Fruit fly (Drosophila melanogaster) whole organism, prepupa: ENCODE results near the gene Cand1.

Experiments used
- Blimp-1 ChIP-seq: fragments of 200-800 bp; sonication (Bioruptor generic); optimal IDR thresholded peaks from 3 replicates; lab custom pipeline; 2017; ENCODE audit warnings: missing biosample characterization, missing genetic modification characterization, mild to moderate bottlenecking, moderate library complexity, missing genetic modification reagents
- CG10631 ChIP-seq: fragments of 200-800 bp; sonication (Bioruptor generic); optimal IDR thresholded peaks from 2 replicates; lab custom pipeline; 2016; ENCODE audit warnings: missing biosample characterization, missing genetic modification characterization
- CG11294 ChIP-seq: fragments of 200-800 bp; sonication (Bioruptor generic); IDR thresholded peaks from 2 replicates; pipeline ENCODE4 v1.3.6; 2022; ENCODE audit warnings: missing biosample characterization, missing genetic modification characterization
- CG11762 ChIP-seq: fragments of 200-800 bp; sonication (Bioruptor generic); optimal IDR thresholded peaks from 3 replicates; lab custom pipeline; 2016; ENCODE audit warnings: missing biosample characterization, missing genetic modification characterization; ENCODE audit not compliant: insufficient read depth
- CG15336 ChIP-seq: fragments of 200-800 bp; sonication (Bioruptor generic); IDR thresholded peaks from 2 replicates; pipeline ENCODE4 v1.3.6; 2022; ENCODE audit warnings: missing biosample characterization, missing genetic modification characterization
- CG1621 ChIP-seq: fragments of 200-800 bp; sonication (Bioruptor generic); optimal IDR thresholded peaks from 3 replicates; lab custom pipeline; 2018; ENCODE audit warnings: missing biosample characterization, mild to moderate bottlenecking, missing genetic modification characterization
- CG16779 ChIP-seq: fragments of 200-800 bp; sonication (Bioruptor generic); optimal IDR thresholded peaks from 3 replicates; lab custom pipeline; 2017; ENCODE audit warnings: missing biosample characterization, mild to moderate bottlenecking, missing genetic modification characterization
- CG3032 ChIP-seq: fragments of 200-800 bp; optimal IDR thresholded peaks from 2 replicates; lab custom pipeline; 2019; ENCODE audit warnings: missing biosample characterization, mild to moderate bottlenecking, missing genetic modification characterization, moderate library complexity
- CG32006 ChIP-seq: fragments of 200-800 bp; sonication (Bioruptor generic); optimal IDR thresholded peaks from 3 replicates; lab custom pipeline; 2017; ENCODE audit warnings: missing biosample characterization, mild to moderate bottlenecking, missing genetic modification characterization
- CG34406 ChIP-seq: fragments of 200-800 bp; sonication (Bioruptor generic); optimal IDR thresholded peaks from 3 replicates; lab custom pipeline; 2016; ENCODE audit warnings: missing biosample characterization, missing genetic modification characterization
- CG3919 ChIP-seq: fragments of 200-800 bp; sonication (Bioruptor generic); optimal IDR thresholded peaks from 3 replicates; lab custom pipeline; 2016; ENCODE audit warnings: missing biosample characterization, missing genetic modification characterization
- CG4318 ChIP-seq: fragments of 200-800 bp; sonication (Bioruptor generic); optimal IDR thresholded peaks from 3 replicates; lab custom pipeline; 2017; ENCODE audit warnings: missing biosample characterization, mild to moderate bottlenecking, missing genetic modification characterization
- CG6276 ChIP-seq: fragments of 200-800 bp; sonication (Bioruptor generic); optimal IDR thresholded peaks from 2 replicates; lab custom pipeline; 2017; ENCODE audit warnings: missing biosample characterization, mild to moderate bottlenecking, missing genetic modification characterization
- CG6808 ChIP-seq: fragments of 200-800 bp; sonication (Bioruptor generic); optimal IDR thresholded peaks from 3 replicates; lab custom pipeline; 2017; ENCODE audit warnings: missing biosample characterization, missing genetic modification characterization, mild to moderate bottlenecking, moderate library complexity, missing genetic modification reagents
- CG6854 ChIP-seq: fragments of 200-800 bp; sonication (Bioruptor generic); optimal IDR thresholded peaks from 2 replicates; lab custom pipeline; 2017; ENCODE audit warnings: missing biosample characterization, mild to moderate bottlenecking, missing genetic modification characterization
- CG8119 ChIP-seq: fragments of 200-800 bp; sonication (Bioruptor generic); IDR thresholded peaks from 3 replicates; pipeline ENCODE4 v1.3.6; 2022; ENCODE audit warnings: missing biosample characterization, missing genetic modification characterization
- CG8319 ChIP-seq: fragments of 200-800 bp; sonication (Bioruptor generic); optimal IDR thresholded peaks from 3 replicates; lab custom pipeline; 2016; ENCODE audit warnings: missing biosample characterization, missing genetic modification characterization
- CG8632 ChIP-seq: fragments of 200-800 bp; sonication (Bioruptor generic); optimal IDR thresholded peaks from 3 replicates; lab custom pipeline; 2016; ENCODE audit warnings: missing biosample characterization, missing genetic modification characterization
- Eip75B ChIP-seq: fragments of 200-800 bp; sonication (Bioruptor generic); optimal IDR thresholded peaks from 3 replicates; lab custom pipeline; 2016; ENCODE audit warnings: missing biosample characterization, missing genetic modification characterization
- Eip78C ChIP-seq: fragments of 200-800 bp; sonication (Bioruptor generic); peaks from one replicate; lab custom pipeline; 2016; ENCODE audit warnings: missing biosample characterization, missing genetic modification characterization
- Eip93F ChIP-seq: fragments of 200-800 bp; sonication (Bioruptor generic); optimal IDR thresholded peaks from 2 replicates; lab custom pipeline; 2016; ENCODE audit warnings: missing biosample characterization, mild to moderate bottlenecking, missing genetic modification characterization
- Ets21C ChIP-seq: fragments of 200-800 bp; sonication (Bioruptor generic); optimal IDR thresholded peaks from 3 replicates; lab custom pipeline; 2016; ENCODE audit warnings: missing biosample characterization, missing genetic modification characterization
- Ets96B ChIP-seq: fragments of 200-800 bp; optimal IDR thresholded peaks from 2 replicates; lab custom pipeline; 2019; ENCODE audit warnings: missing biosample characterization, mild to moderate bottlenecking, missing genetic modification characterization, moderate library complexity
- Hr38 ChIP-seq: sonication (Bioruptor generic); optimal IDR thresholded peaks from 2 replicates; lab custom pipeline; 2016; ENCODE audit warnings: missing biosample characterization, missing genetic modification characterization
- Hr39 ChIP-seq: fragments of 200-800 bp; sonication (Bioruptor generic); optimal IDR thresholded peaks from 2 replicates; lab custom pipeline; 2016; ENCODE audit warnings: missing biosample characterization, missing genetic modification characterization
- Lpt ChIP-seq: fragments of 200-800 bp; sonication (Bioruptor generic); optimal IDR thresholded peaks from 3 replicates; lab custom pipeline; 2016; ENCODE audit warnings: missing biosample characterization, missing genetic modification characterization
- Met ChIP-seq: fragments of 200-800 bp; sonication (Bioruptor generic); optimal IDR thresholded peaks from 3 replicates; lab custom pipeline; 2016; ENCODE audit warnings: missing biosample characterization, missing genetic modification characterization
- OdsH ChIP-seq: fragments of 200-800 bp; sonication (Bioruptor generic); optimal IDR thresholded peaks from 3 replicates; lab custom pipeline; 2016; ENCODE audit warnings: missing biosample characterization, missing genetic modification characterization
- Sox102F ChIP-seq: fragments of 200-800 bp; sonication (Bioruptor generic); optimal IDR thresholded peaks from 2 replicates; lab custom pipeline; 2016; ENCODE audit warnings: missing biosample characterization, mild to moderate bottlenecking, missing genetic modification characterization
- Sox15 ChIP-seq: fragments of 200-800 bp; sonication (Bioruptor generic); optimal IDR thresholded peaks from 3 replicates; lab custom pipeline; 2016; ENCODE audit warnings: missing biosample characterization, missing genetic modification characterization
- achi ChIP-seq: fragments of 200-800 bp; sonication (Bioruptor generic); optimal IDR thresholded peaks from 3 replicates; lab custom pipeline; 2016; ENCODE audit warnings: missing biosample characterization, missing genetic modification characterization
- acj6 ChIP-seq: fragments of 200-800 bp; sonication (Bioruptor generic); optimal IDR thresholded peaks from 3 replicates; lab custom pipeline; 2016; ENCODE audit warnings: missing biosample characterization, missing genetic modification characterization
- cyc ChIP-seq: fragments of 200-800 bp; sonication (Bioruptor generic); optimal IDR thresholded peaks from 3 replicates; lab custom pipeline; 2016; ENCODE audit warnings: missing biosample characterization, missing genetic modification characterization
- dac ChIP-seq: fragments of 200-800 bp; sonication (Bioruptor generic); optimal IDR thresholded peaks from 2 replicates; lab custom pipeline; 2017; ENCODE audit warnings: missing biosample characterization, mild to moderate bottlenecking, missing genetic modification characterization
- dsx ChIP-seq: fragments of 200-800 bp; optimal IDR thresholded peaks from 3 replicates; lab custom pipeline; 2019; ENCODE audit warnings: missing biosample characterization, mild to moderate bottlenecking, missing genetic modification characterization, moderate library complexity; ENCODE audit not compliant: poor library complexity, severe bottlenecking
- eg ChIP-seq: fragments of 200-800 bp; sonication (Bioruptor generic); IDR thresholded peaks from 3 replicates; pipeline ENCODE4 v1.3.6; 2022; ENCODE audit warnings: missing biosample characterization, missing genetic modification characterization
- esn ChIP-seq: fragments of 200-800 bp; sonication (Bioruptor generic); optimal IDR thresholded peaks from 2 replicates; lab custom pipeline; 2016; ENCODE audit warnings: missing biosample characterization, mild to moderate bottlenecking, missing genetic modification characterization, moderate library complexity
- fd59A ChIP-seq: fragments of 200-800 bp; sonication (Bioruptor generic); optimal IDR thresholded peaks from 2 replicates; lab custom pipeline; 2017; ENCODE audit warnings: missing biosample characterization, mild to moderate bottlenecking, missing genetic modification characterization, missing genetic modification reagents
- fd85E ChIP-seq: fragments of 200-800 bp; sonication (Bioruptor generic); optimal IDR thresholded peaks from 3 replicates; lab custom pipeline; 2016; ENCODE audit warnings: missing biosample characterization, missing genetic modification characterization
- fkh ChIP-seq: fragments of 200-800 bp; sonication (Bioruptor generic); optimal IDR thresholded peaks from 3 replicates; lab custom pipeline; 2017; ENCODE audit warnings: missing biosample characterization, mild to moderate bottlenecking, missing genetic modification characterization, moderate library complexity
- lz ChIP-seq: fragments of 200-800 bp; sonication (Bioruptor generic); optimal IDR thresholded peaks from 3 replicates; lab custom pipeline; 2016; ENCODE audit warnings: missing biosample characterization, missing genetic modification characterization
- pdm3 ChIP-seq: fragments of 200-800 bp; sonication (Bioruptor generic); optimal IDR thresholded peaks from 3 replicates; lab custom pipeline; 2016; ENCODE audit warnings: missing biosample characterization, missing genetic modification characterization
- salr ChIP-seq, 2 experiments: fragments of 200-800 bp; sonication (Bioruptor generic); optimal IDR thresholded peaks; 3 replicates each; lab custom pipeline; 2016 to 2018; ENCODE audit warnings: missing biosample characterization in 2 of 2, missing genetic modification characterization in 2 of 2, mild to moderate bottlenecking in 1 of 2
- spab ChIP-seq: fragments of 200-800 bp; sonication (Bioruptor generic); optimal IDR thresholded peaks from 2 replicates; lab custom pipeline; 2017; ENCODE audit warnings: missing biosample characterization, mild to moderate bottlenecking, missing genetic modification characterization, missing genetic modification reagents
- ss ChIP-seq, 2 experiments: fragments of 200-800 bp; sonication (Bioruptor generic); optimal IDR thresholded peaks; 2 replicates in 1 of 2; 3 replicates in 1 of 2; lab custom pipeline; 2017 to 2018; ENCODE audit warnings: mild to moderate bottlenecking in 2 of 2, missing biosample characterization in 2 of 2, missing genetic modification characterization in 2 of 2, moderate library complexity in 1 of 2
- svp ChIP-seq: fragments of 200-800 bp; sonication (Bioruptor generic); peaks from one replicate; lab custom pipeline; 2016; ENCODE audit warnings: missing biosample characterization, missing genetic modification characterization
- topi ChIP-seq: fragments of 200-800 bp; sonication (Bioruptor generic); optimal IDR thresholded peaks from 3 replicates; lab custom pipeline; 2016; ENCODE audit warnings: missing biosample characterization, missing genetic modification characterization
- vri ChIP-seq: fragments of 200-800 bp; sonication (Bioruptor generic); optimal IDR thresholded peaks from 3 replicates; lab custom pipeline; 2016; ENCODE audit warnings: missing biosample characterization, mild to moderate bottlenecking, missing genetic modification characterization

Gene Cand1

dm6 chr2L:10362408-10363067 lies at the start of gene Cand1, which contains the start of gene pim:
Gene Cand1, minus strand, starts transcription at chr2L:10362707.
Gene pim, plus strand, starts transcription at chr2L:10362989.
- TF ChIP-seq CG3032 (peak; percentile 16), CG6854 (GFP tag; lab: Kevin White, UChicago) (no peak)

- TF ChIP-seq Eip78C (peak; percentile 90), CG8319 (GFP tag; lab: Kevin White, UChicago) (peak; percentile 60), fd59A (GFP tag; lab: Kevin White, UChicago) (peak; percentile 56), vri (GFP tag; lab: Kevin White, UChicago) (no peak), CG16779 (tag; lab: Kevin White, UChicago) (no peak), CG1621 (tag; lab: Kevin White, UChicago) (no peak), cyc (peak; percentile 76), Ets21C (peak; percentile 6), CG8119 (peak; percentile 36; the same call in 1 of the 3 replicates), CG32006 (no peak), CG10631 (no peak), Hr38 (GFP tag; lab: Kevin White, UChicago) (no peak), CG6854 (GFP tag; lab: Kevin White, UChicago) (peak; percentile 84), esn (GFP tag; lab: Kevin White, UChicago) (peak; percentile 85), CG34406 (GFP tag; lab: Kevin White, UChicago) (peak; percentile 67), CG4318 (GFP tag; lab: Kevin White, UChicago) (no peak), Sox102F (GFP tag; lab: Kevin White, UChicago) (no peak), Eip75B (GFP tag; lab: Kevin White, UChicago) (no peak), acj6 (GFP tag; lab: Kevin White, UChicago) (peak; percentile 70), fkh (GFP tag; lab: Kevin White, UChicago) (peak; percentile 59), Sox15 (peak; percentile 47), lz (peak; percentile 80), achi (GFP tag; lab: Kevin White, UChicago) (no peak), fd85E (GFP tag; lab: Kevin White, UChicago) (peak; percentile 63), CG11294 (GFP tag; lab: Robert Waterston, UW) (no peak), pdm3 (GFP tag; lab: Kevin White, UChicago) (no peak), Lpt (GFP tag; lab: Kevin White, UChicago) (no peak), topi (GFP tag; lab: Kevin White, UChicago) (peak; percentile 71), salr (GFP tag; optimal IDR thresholded peaks at IDR 0.05; lab: Kevin White, UChicago) (peak in 1 of 2 experiments; percentile 88), svp (GFP tag; lab: Kevin White, UChicago) (no peak), CG15336 (GFP tag; lab: Robert Waterston, UW) (no peak), Ets96B (peak; percentile 37), Blimp-1 (GFP tag; lab: Kevin White, UChicago) (peak; percentile 61), CG6808 (GFP tag; lab: Kevin White, UChicago) (no peak), ss (GFP tag; optimal IDR thresholded peaks at IDR 0.05; lab: Kevin White, UChicago) (peak in 1 of 2 experiments; percentile 77), Met (no peak), CG8632 (GFP tag; lab: Kevin White, UChicago) (peak; percentile 32), dsx (GFP tag; lab: Kevin White, UChicago) (no peak), spab (GFP tag; lab: Kevin White, UChicago) (no peak), CG6276 (no peak), eg (GFP tag; lab: Robert Waterston, UW) (no peak), OdsH (GFP tag; lab: Kevin White, UChicago) (peak; percentile 58), CG11762 (GFP tag; lab: Kevin White, UChicago) (peak; percentile 27), Hr39 (no peak), Eip93F (GFP tag; lab: Kevin White, UChicago) (peak; percentile 21), CG3919 (GFP tag; lab: Kevin White, UChicago) (no peak), dac (peak; percentile 39), CG3032 (peak; percentile 62)
Observed at dm6 chr2L:10408122-10408576, 45.6 kb upstream of the Cand1 start, which contains the start of the genes Ip259 and RpS27A. Gene Ip259, plus strand, starts transcription at chr2L:10408352. Gene RpS27A, plus strand, starts transcription at chr2L:10408352.
